Worm (Caenorhabditis elegans) whole organism, L2 larva: ENCODE results near the gene ndus-8.

Source experiments
- C34F6.9 ChIP-seq: fragments of 150-350 bp; optimal IDR thresholded peaks from 2 replicates; lab custom pipeline; 2014; ENCODE audit warnings: missing biosample characterization, missing genetic modification characterization
- F13H6.1 ChIP-seq: sonication (generic microtip); optimal IDR thresholded peaks from 2 replicates; lab custom pipeline; 2016; ENCODE audit warnings: missing genetic modification characterization, missing compliant biosample characterization
- R02D3.7 ChIP-seq: fragments of 150-350 bp; optimal IDR thresholded peaks from 2 replicates; lab custom pipeline; 2014; ENCODE audit warnings: missing biosample characterization, missing genetic modification characterization
- Y55F3AM.14 ChIP-seq: fragments of 200-800 bp; sonication (Bioruptor generic); optimal IDR thresholded peaks from 2 replicates; lab custom pipeline; 2018; ENCODE audit warnings: mild to moderate bottlenecking, missing genetic modification characterization, missing compliant biosample characterization
- ZK546.5 ChIP-seq: sonication (generic microtip); optimal IDR thresholded peaks from 2 replicates; lab custom pipeline; 2017; ENCODE audit warnings: missing biosample characterization, missing genetic modification characterization
- alr-1 ChIP-seq: fragments of 150-350 bp; optimal IDR thresholded peaks from 2 replicates; lab custom pipeline; 2014; ENCODE audit warnings: missing biosample characterization, missing genetic modification characterization
- aly-2 ChIP-seq: fragments of 150-350 bp; optimal IDR thresholded peaks from 2 replicates; lab custom pipeline; 2014; ENCODE audit warnings: missing biosample characterization, missing genetic modification characterization
- ama-1 ChIP-seq: fragments of 150-350 bp; optimal IDR thresholded peaks from 2 replicates; lab custom pipeline; 2018; ENCODE audit warnings: inconsistent platforms
- ceh-16 ChIP-seq: fragments of 150-350 bp; optimal IDR thresholded peaks from 2 replicates; lab custom pipeline; 2014; ENCODE audit warnings: missing biosample characterization, missing genetic modification characterization
- ceh-82 ChIP-seq: fragments of 150-350 bp; optimal IDR thresholded peaks from 2 replicates; lab custom pipeline; 2014; ENCODE audit warnings: missing biosample characterization, missing genetic modification characterization
- crh-2 ChIP-seq: sonication (generic microtip); optimal IDR thresholded peaks from 2 replicates; lab custom pipeline; 2017; ENCODE audit warnings: missing biosample characterization, missing genetic modification characterization
- elt-1 ChIP-seq: fragments of 150-350 bp; optimal IDR thresholded peaks from 2 replicates; lab custom pipeline; 2014; ENCODE audit warnings: missing biosample characterization, missing genetic modification characterization
- fos-1 ChIP-seq: fragments of 150-350 bp; optimal IDR thresholded peaks from 2 replicates; lab custom pipeline; 2014; ENCODE audit warnings: missing biosample characterization, missing genetic modification characterization
- gmeb-1 ChIP-seq: fragments of 150-350 bp; optimal IDR thresholded peaks from 2 replicates; lab custom pipeline; 2014; ENCODE audit warnings: missing biosample characterization, missing genetic modification characterization
- lin-11 ChIP-seq: fragments of 150-350 bp; sonication (generic microtip); optimal IDR thresholded peaks from 2 replicates; lab custom pipeline; 2014; ENCODE audit warnings: missing biosample characterization, missing genetic modification characterization, inconsistent platforms, mixed read lengths
- lin-13 ChIP-seq: fragments of 150-350 bp; optimal IDR thresholded peaks from 2 replicates; lab custom pipeline; 2014; ENCODE audit warnings: missing biosample characterization, missing genetic modification reagents, missing genetic modification characterization
- lin-39 ChIP-seq: fragments of 150-350 bp; optimal IDR thresholded peaks from 2 replicates; lab custom pipeline; 2014; ENCODE audit warnings: missing biosample characterization, missing genetic modification reagents, missing genetic modification characterization
- lsy-2 ChIP-seq, 2 experiments: fragments of 150-350 bp in 1 of 2; sonication (generic microtip) in 1 of 2; optimal IDR thresholded peaks; 2 replicates each; lab custom pipeline; 2014 to 2017; ENCODE audit warnings: missing biosample characterization in 2 of 2, missing genetic modification characterization in 2 of 2
- mab-5 ChIP-seq: fragments of 150-350 bp; optimal IDR thresholded peaks from 2 replicates; lab custom pipeline; 2014; ENCODE audit warnings: missing biosample characterization, missing genetic modification characterization
- mbf-1 ChIP-seq: sonication (generic microtip); optimal IDR thresholded peaks from 2 replicates; lab custom pipeline; 2017; ENCODE audit warnings: missing biosample characterization, missing genetic modification characterization
- mdl-1 ChIP-seq, 2 experiments: fragments of 150-350 bp in 1 of 2; sonication (generic microtip) in 1 of 2; optimal IDR thresholded peaks; 2 replicates each; lab custom pipeline; 2017; ENCODE audit warnings: missing biosample characterization in 2 of 2, missing genetic modification characterization in 2 of 2
- nhr-10 ChIP-seq: sonication (generic microtip); optimal IDR thresholded peaks from 2 replicates; lab custom pipeline; 2017; ENCODE audit warnings: missing biosample characterization, missing genetic modification characterization
- nhr-11 ChIP-seq: fragments of 150-350 bp; optimal IDR thresholded peaks from 2 replicates; lab custom pipeline; 2014; ENCODE audit warnings: missing biosample characterization, missing genetic modification characterization
- nhr-12 ChIP-seq: fragments of 150-350 bp; optimal IDR thresholded peaks from 2 replicates; lab custom pipeline; 2014; ENCODE audit warnings: missing biosample characterization, missing genetic modification characterization
- nhr-129 ChIP-seq: fragments of 150-350 bp; optimal IDR thresholded peaks from 2 replicates; lab custom pipeline; 2014; ENCODE audit warnings: missing biosample characterization, missing genetic modification characterization
- nhr-21 ChIP-seq: fragments of 150-350 bp; optimal IDR thresholded peaks from 2 replicates; lab custom pipeline; 2014; ENCODE audit warnings: missing biosample characterization, missing genetic modification characterization
- nhr-23 ChIP-seq: fragments of 150-350 bp; optimal IDR thresholded peaks from 2 replicates; lab custom pipeline; 2014; ENCODE audit warnings: missing biosample characterization, missing genetic modification reagents, missing genetic modification characterization
- nhr-237 ChIP-seq: fragments of 150-350 bp; optimal IDR thresholded peaks from 2 replicates; lab custom pipeline; 2014; ENCODE audit warnings: missing biosample characterization, missing genetic modification characterization
- nhr-25 ChIP-seq: fragments of 150-350 bp; sonication (generic microtip); optimal IDR thresholded peaks from 3 replicates; lab custom pipeline; 2014; ENCODE audit warnings: missing biosample characterization, missing genetic modification characterization
- nhr-6 ChIP-seq: fragments of 150-350 bp; optimal IDR thresholded peaks from 2 replicates; lab custom pipeline; 2014; ENCODE audit warnings: missing biosample characterization, missing genetic modification characterization
- nhr-77 ChIP-seq: fragments of 150-350 bp; optimal IDR thresholded peaks from 2 replicates; lab custom pipeline; 2014; ENCODE audit warnings: missing biosample characterization, missing genetic modification characterization
- sem-4 ChIP-seq: fragments of 150-350 bp; optimal IDR thresholded peaks from 2 replicates; lab custom pipeline; 2014; ENCODE audit warnings: missing biosample characterization, missing genetic modification reagents, missing genetic modification characterization
- skn-1 ChIP-seq: sonication (generic microtip); optimal IDR thresholded peaks from 2 replicates; lab custom pipeline; 2017; ENCODE audit warnings: missing biosample characterization, missing genetic modification characterization
- sma-9 ChIP-seq, 2 experiments: fragments of 150-350 bp in 1 of 2; sonication (generic microtip) in 1 of 2; optimal IDR thresholded peaks; 2 replicates each; lab custom pipeline; 2014 to 2016; ENCODE audit warnings: missing genetic modification characterization in 2 of 2, mild to moderate bottlenecking in 1 of 2, missing biosample characterization in 1 of 2, missing compliant biosample characterization in 1 of 2, missing genetic modification reagents in 1 of 2, moderate library complexity in 1 of 2
- snpc-4 ChIP-seq: fragments of 150-350 bp; optimal IDR thresholded peaks from 2 replicates; lab custom pipeline; 2014; ENCODE audit warnings: missing biosample characterization, missing genetic modification characterization
- unc-39 ChIP-seq: fragments of 150-350 bp; optimal IDR thresholded peaks from 2 replicates; lab custom pipeline; 2014; ENCODE audit warnings: missing biosample characterization, missing genetic modification characterization
- unc-55 ChIP-seq: fragments of 150-350 bp; sonication (generic microtip); optimal IDR thresholded peaks from 3 replicates; lab custom pipeline; 2014; ENCODE audit warnings: missing biosample characterization, missing genetic modification reagents, missing genetic modification characterization
- unc-62 ChIP-seq: fragments of 150-350 bp; optimal IDR thresholded peaks from 2 replicates; lab custom pipeline; 2014; ENCODE audit warnings: missing biosample characterization, missing genetic modification reagents, missing genetic modification characterization
- zag-1 ChIP-seq: fragments of 150-350 bp; optimal IDR thresholded peaks from 2 replicates; lab custom pipeline; 2014; ENCODE audit warnings: missing biosample characterization, missing genetic modification characterization
- ztf-1 ChIP-seq: fragments of 200-800 bp; sonication (Bioruptor generic); conservative IDR thresholded peaks from 2 replicates; pipeline ENCODE4 v1.3.6; 2022; ENCODE audit warnings: missing genetic modification characterization, missing compliant biosample characterization
- ztf-11 ChIP-seq: sonication (generic microtip); optimal IDR thresholded peaks from 2 replicates; lab custom pipeline; 2017; ENCODE audit warnings: missing biosample characterization, missing genetic modification characterization
- ztf-4 ChIP-seq: fragments of 150-350 bp; optimal IDR thresholded peaks from 2 replicates; lab custom pipeline; 2014; ENCODE audit warnings: missing biosample characterization, missing genetic modification characterization

The ndus-8 gene

ce11 chrIII:7189581-7190128 is 44.3 kb downstream of the ndus-8 start, which contains the start of gene rps-21 (continued):
- TF ChIP-seq nhr-23 (tag; lab: Kevin White, UChicago) (no peak), elt-1 (tag; lab: Kevin White, UChicago) (no peak), nhr-11 (no peak), mdl-1 (tag; optimal IDR thresholded peaks at IDR 0.05; lab: Kevin White, UChicago) (peak in 1 of 2 experiments; percentile 17), ceh-16 (tag; lab: Kevin White, UChicago) (peak; percentile 37), unc-62 (GFP tag; lab: Kevin White, UChicago) (no peak), F13H6.1 (tag; lab: Kevin White, UChicago) (peak; percentile 58), fos-1 (tag; lab: Kevin White, UChicago) (peak; percentile 66), nhr-129 (tag; lab: Kevin White, UChicago) (peak; percentile 70)

ce11 chrIII:7188300-7189052 is 45.5 kb downstream of the ndus-8 start, which contains the start of the genes F37C12.21 and F37C12.10:
TSS of gene F37C12.21 (plus strand) at chrIII:7188357.
TSS of gene F37C12.10 (minus strand) at chrIII:7188384.
- TF ChIP-seq mdl-1 (tag; optimal IDR thresholded peaks at IDR 0.05; lab: Kevin White, UChicago) (no peak), fos-1 (tag; lab: Kevin White, UChicago) (peak; percentile 59)

ce11 chrIII:7185473-7185872 is 48.5 kb downstream of the ndus-8 start, which contains the start of gene F37C12.14:
TSS of gene F37C12.14 (minus strand) at chrIII:7185573.
- no peak for TF ChIP-seq C34F6.9
- TF ChIP-seq lin-39 (tag; lab: Kevin White, UChicago) = no peak
- no peak for TF ChIP-seq nhr-10
- no peak for TF ChIP-seq ceh-82 (tag; lab: Kevin White, UChicago)
- no peak for TF ChIP-seq fos-1 (tag; lab: Kevin White, UChicago)
- TF ChIP-seq R02D3.7 = no peak
- no peak for TF ChIP-seq zag-1 (tag; lab: Kevin White, UChicago)
- TF ChIP-seq unc-55 (GFP tag; lab: Kevin White, UChicago) = no peak
- no peak for TF ChIP-seq nhr-237 (tag; lab: Kevin White, UChicago)
- TF ChIP-seq ztf-4 (tag; lab: Kevin White, UChicago) = no peak
- TF ChIP-seq sem-4 (tag; lab: Kevin White, UChicago) = no peak
- TF ChIP-seq gmeb-1 (tag; lab: Kevin White, UChicago) = no peak
- no peak for TF ChIP-seq ztf-11
- no peak for TF ChIP-seq alr-1
- TF ChIP-seq lsy-2 (tag; optimal IDR thresholded peaks at IDR 0.05; lab: Kevin White, UChicago) = no peak

ce11 chrIII:7184022-7184421 is 50.0 kb downstream of the ndus-8 start, which contains the start of gene yju-2:
TSS of gene yju-2 (plus strand) at chrIII:7184336.
- TF ChIP-seq nhr-23 (tag; lab: Kevin White, UChicago) (no peak), lin-13 (peak; percentile 36), ama-1 (lab: Kevin White, UChicago) (peak; percentile 15), ztf-11 (no peak), alr-1 (no peak), Y55F3AM.14 (GFP tag; lab: Kevin White, UChicago) (no peak), nhr-12 (tag; lab: Kevin White, UChicago) (no peak), nhr-21 (tag; lab: Kevin White, UChicago) (peak; percentile 32), unc-39 (tag; lab: Kevin White, UChicago) (no peak), crh-2 (peak; percentile 67), nhr-129 (tag; lab: Kevin White, UChicago) (peak; percentile 82), snpc-4 (tag; lab: Kevin White, UChicago) (no peak), sma-9 (GFP tag; optimal IDR thresholded peaks at IDR 0.05; lab: Kevin White, UChicago) (peak; percentile 49), sma-9 (tag; optimal IDR thresholded peaks at IDR 0.05; lab: Kevin White, UChicago) (no peak), elt-1 (tag; lab: Kevin White, UChicago) (no peak), mbf-1 (no peak), nhr-77 (no peak), nhr-11 (no peak), fos-1 (tag; lab: Kevin White, UChicago) (peak; percentile 32), C34F6.9 (peak; percentile 92), nhr-25 (tag; lab: Kevin White, UChicago) (peak; percentile 54), R02D3.7 (no peak), ztf-1 (GFP tag; lab: Robert Waterston, UW) (no peak), ZK546.5 (tag; lab: Kevin White, UChicago) (no peak), lin-11 (no peak), ceh-16 (tag; lab: Kevin White, UChicago) (no peak), skn-1 (peak; percentile 15), F13H6.1 (tag; lab: Kevin White, UChicago) (peak; percentile 35), nhr-6 (tag; lab: Kevin White, UChicago) (no peak), zag-1 (tag; lab: Kevin White, UChicago) (no peak), aly-2 (no peak), ceh-82 (tag; lab: Kevin White, UChicago) (no peak), sem-4 (tag; lab: Kevin White, UChicago) (peak; percentile 47), ztf-4 (tag; lab: Kevin White, UChicago) (peak; percentile 36), unc-55 (GFP tag; lab: Kevin White, UChicago) (peak; percentile 87), lsy-2 (tag; optimal IDR thresholded peaks at IDR 0.05; lab: Kevin White, UChicago) (peak; percentile 29 to 82), nhr-237 (tag; lab: Kevin White, UChicago) (no peak), mab-5 (tag; lab: Kevin White, UChicago) (no peak), nhr-10 (no peak), gmeb-1 (tag; lab: Kevin White, UChicago) (peak; percentile 59)
